Worm (Caenorhabditis elegans) whole organism, L2 larva: ENCODE results near the gene F07A11.5.
A peak's percentile ranks its signal among the peaks of the same experiment; 100 is the strongest.

Source experiments
- C34F6.9 ChIP-seq: fragments of 150-350 bp; optimal IDR thresholded peaks from 2 replicates; lab custom pipeline; 2014; ENCODE audit warnings: missing biosample characterization, missing genetic modification characterization
- F13H6.1 ChIP-seq: sonication (generic microtip); optimal IDR thresholded peaks from 2 replicates; lab custom pipeline; 2016; ENCODE audit warnings: missing genetic modification characterization, missing compliant biosample characterization
- R02D3.7 ChIP-seq: fragments of 150-350 bp; optimal IDR thresholded peaks from 2 replicates; lab custom pipeline; 2014; ENCODE audit warnings: missing biosample characterization, missing genetic modification characterization
- aly-2 ChIP-seq: fragments of 150-350 bp; optimal IDR thresholded peaks from 2 replicates; lab custom pipeline; 2014; ENCODE audit warnings: missing biosample characterization, missing genetic modification characterization
- ama-1 ChIP-seq: fragments of 150-350 bp; optimal IDR thresholded peaks from 2 replicates; lab custom pipeline; 2018; ENCODE audit warnings: inconsistent platforms
- blmp-1 ChIP-seq: sonication (generic microtip); optimal IDR thresholded peaks from 2 replicates; lab custom pipeline; 2017; ENCODE audit warnings: missing genetic modification characterization, mild to moderate bottlenecking, missing compliant biosample characterization, antibody characterized with exemption, moderate library complexity; ENCODE audit not compliant: insufficient read depth
- ceh-16 ChIP-seq: fragments of 150-350 bp; optimal IDR thresholded peaks from 2 replicates; lab custom pipeline; 2014; ENCODE audit warnings: missing biosample characterization, missing genetic modification characterization
- ceh-82 ChIP-seq: fragments of 150-350 bp; optimal IDR thresholded peaks from 2 replicates; lab custom pipeline; 2014; ENCODE audit warnings: missing biosample characterization, missing genetic modification characterization
- crh-2 ChIP-seq: sonication (generic microtip); optimal IDR thresholded peaks from 2 replicates; lab custom pipeline; 2017; ENCODE audit warnings: missing biosample characterization, missing genetic modification characterization
- dmd-4 ChIP-seq: sonication (generic microtip); optimal IDR thresholded peaks from 2 replicates; lab custom pipeline; 2017; ENCODE audit warnings: missing biosample characterization, missing genetic modification characterization
- egl-27 ChIP-seq: sonication (generic microtip); optimal IDR thresholded peaks from 3 replicates; lab custom pipeline; 2017; ENCODE audit warnings: missing biosample characterization, missing genetic modification reagents, missing genetic modification characterization
- elt-1 ChIP-seq: fragments of 150-350 bp; optimal IDR thresholded peaks from 2 replicates; lab custom pipeline; 2014; ENCODE audit warnings: missing biosample characterization, missing genetic modification characterization
- elt-3 ChIP-seq: sonication (generic microtip); optimal IDR thresholded peaks from 2 replicates; lab custom pipeline; 2017; ENCODE audit warnings: missing biosample characterization, missing genetic modification characterization
- fos-1 ChIP-seq: fragments of 150-350 bp; optimal IDR thresholded peaks from 2 replicates; lab custom pipeline; 2014; ENCODE audit warnings: missing biosample characterization, missing genetic modification characterization
- gmeb-1 ChIP-seq: fragments of 150-350 bp; optimal IDR thresholded peaks from 2 replicates; lab custom pipeline; 2014; ENCODE audit warnings: missing biosample characterization, missing genetic modification characterization
- lin-11 ChIP-seq: fragments of 150-350 bp; sonication (generic microtip); optimal IDR thresholded peaks from 2 replicates; lab custom pipeline; 2014; ENCODE audit warnings: missing biosample characterization, missing genetic modification characterization, inconsistent platforms, mixed read lengths
- lin-13 ChIP-seq: fragments of 150-350 bp; optimal IDR thresholded peaks from 2 replicates; lab custom pipeline; 2014; ENCODE audit warnings: missing biosample characterization, missing genetic modification reagents, missing genetic modification characterization
- lsy-2 ChIP-seq, 2 experiments: fragments of 150-350 bp in 1 of 2; sonication (generic microtip) in 1 of 2; optimal IDR thresholded peaks; 2 replicates each; lab custom pipeline; 2014 to 2017; ENCODE audit warnings: missing biosample characterization in 2 of 2, missing genetic modification characterization in 2 of 2
- mbf-1 ChIP-seq: sonication (generic microtip); optimal IDR thresholded peaks from 2 replicates; lab custom pipeline; 2017; ENCODE audit warnings: missing biosample characterization, missing genetic modification characterization
- nhr-10 ChIP-seq: sonication (generic microtip); optimal IDR thresholded peaks from 2 replicates; lab custom pipeline; 2017; ENCODE audit warnings: missing biosample characterization, missing genetic modification characterization
- nhr-11 ChIP-seq: fragments of 150-350 bp; optimal IDR thresholded peaks from 2 replicates; lab custom pipeline; 2014; ENCODE audit warnings: missing biosample characterization, missing genetic modification characterization
- nhr-12 ChIP-seq: fragments of 150-350 bp; optimal IDR thresholded peaks from 2 replicates; lab custom pipeline; 2014; ENCODE audit warnings: missing biosample characterization, missing genetic modification characterization
- nhr-129 ChIP-seq: fragments of 150-350 bp; optimal IDR thresholded peaks from 2 replicates; lab custom pipeline; 2014; ENCODE audit warnings: missing biosample characterization, missing genetic modification characterization
- nhr-21 ChIP-seq: fragments of 150-350 bp; optimal IDR thresholded peaks from 2 replicates; lab custom pipeline; 2014; ENCODE audit warnings: missing biosample characterization, missing genetic modification characterization
- nhr-23 ChIP-seq: fragments of 150-350 bp; optimal IDR thresholded peaks from 2 replicates; lab custom pipeline; 2014; ENCODE audit warnings: missing biosample characterization, missing genetic modification reagents, missing genetic modification characterization
- nhr-237 ChIP-seq: fragments of 150-350 bp; optimal IDR thresholded peaks from 2 replicates; lab custom pipeline; 2014; ENCODE audit warnings: missing biosample characterization, missing genetic modification characterization
- nhr-6 ChIP-seq: fragments of 150-350 bp; optimal IDR thresholded peaks from 2 replicates; lab custom pipeline; 2014; ENCODE audit warnings: missing biosample characterization, missing genetic modification characterization
- peb-1 ChIP-seq: fragments of 150-350 bp; optimal IDR thresholded peaks from 2 replicates; lab custom pipeline; 2014; ENCODE audit warnings: missing biosample characterization, missing genetic modification characterization
- sem-4 ChIP-seq: fragments of 150-350 bp; optimal IDR thresholded peaks from 2 replicates; lab custom pipeline; 2014; ENCODE audit warnings: missing biosample characterization, missing genetic modification reagents, missing genetic modification characterization
- skn-1 ChIP-seq: sonication (generic microtip); optimal IDR thresholded peaks from 2 replicates; lab custom pipeline; 2017; ENCODE audit warnings: missing biosample characterization, missing genetic modification characterization
- sma-3 ChIP-seq: sonication (generic microtip); optimal IDR thresholded peaks from 2 replicates; lab custom pipeline; 2016; ENCODE audit warnings: missing genetic modification reagents, missing genetic modification characterization, missing compliant biosample characterization
- sma-9 ChIP-seq, 2 experiments: fragments of 150-350 bp in 1 of 2; sonication (generic microtip) in 1 of 2; optimal IDR thresholded peaks; 2 replicates each; lab custom pipeline; 2014 to 2016; ENCODE audit warnings: missing genetic modification characterization in 2 of 2, mild to moderate bottlenecking in 1 of 2, missing biosample characterization in 1 of 2, missing compliant biosample characterization in 1 of 2, missing genetic modification reagents in 1 of 2, moderate library complexity in 1 of 2
- snpc-4 ChIP-seq: fragments of 150-350 bp; optimal IDR thresholded peaks from 2 replicates; lab custom pipeline; 2014; ENCODE audit warnings: missing biosample characterization, missing genetic modification characterization
- unc-39 ChIP-seq: fragments of 150-350 bp; optimal IDR thresholded peaks from 2 replicates; lab custom pipeline; 2014; ENCODE audit warnings: missing biosample characterization, missing genetic modification characterization
- unc-55 ChIP-seq: fragments of 150-350 bp; sonication (generic microtip); optimal IDR thresholded peaks from 3 replicates; lab custom pipeline; 2014; ENCODE audit warnings: missing biosample characterization, missing genetic modification reagents, missing genetic modification characterization
- unc-62 ChIP-seq: fragments of 150-350 bp; optimal IDR thresholded peaks from 2 replicates; lab custom pipeline; 2014; ENCODE audit warnings: missing biosample characterization, missing genetic modification reagents, missing genetic modification characterization
- zag-1 ChIP-seq: fragments of 150-350 bp; optimal IDR thresholded peaks from 2 replicates; lab custom pipeline; 2014; ENCODE audit warnings: missing biosample characterization, missing genetic modification characterization
- ztf-1 ChIP-seq: fragments of 200-800 bp; sonication (Bioruptor generic); conservative IDR thresholded peaks from 2 replicates; pipeline ENCODE4 v1.3.6; 2022; ENCODE audit warnings: missing genetic modification characterization, missing compliant biosample characterization
- ztf-11 ChIP-seq: sonication (generic microtip); optimal IDR thresholded peaks from 2 replicates; lab custom pipeline; 2017; ENCODE audit warnings: missing biosample characterization, missing genetic modification characterization
- ztf-4 ChIP-seq: fragments of 150-350 bp; optimal IDR thresholded peaks from 2 replicates; lab custom pipeline; 2014; ENCODE audit warnings: missing biosample characterization, missing genetic modification characterization

Gene F07A11.5

DNA sequence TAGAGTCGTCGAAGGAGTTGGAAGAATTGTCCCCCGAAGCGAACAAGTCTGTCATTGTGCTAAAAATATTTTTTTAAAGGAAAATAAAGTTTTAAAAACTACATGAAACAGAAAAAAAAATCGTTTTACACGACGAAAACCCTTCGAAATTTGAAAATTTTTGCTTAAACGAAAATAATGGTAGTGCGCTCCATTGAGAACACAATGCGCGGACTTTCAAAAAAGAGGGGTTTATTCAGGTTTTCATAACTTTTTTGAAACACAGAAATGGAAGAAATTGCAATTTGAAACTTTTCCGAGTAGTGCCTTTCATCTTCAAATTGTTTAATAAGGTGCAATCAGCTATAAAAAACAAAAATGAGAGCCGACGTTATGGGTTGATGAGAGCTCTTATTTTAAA is 12.3 kb upstream of the F07A11.5 start, which contains the start of gene npp-5:
Gene npp-5 (minus strand): TSS at position 59 of the 400 bp plus-strand sequence.
- TF ChIP-seq egl-27 (tag; lab: Kevin White, UChicago) (no peak), ceh-16 (tag; lab: Kevin White, UChicago) (no peak), C34F6.9 (tag; lab: Kevin White, UChicago) (peak; percentile 50), gmeb-1 (peak; percentile 93), lsy-2 (tag; optimal IDR thresholded peaks at IDR 0.05; lab: Kevin White, UChicago) (peak in 1 of 2 experiments; percentile 52), crh-2 (peak; percentile 25), unc-55 (peak; percentile 75)

DNA sequence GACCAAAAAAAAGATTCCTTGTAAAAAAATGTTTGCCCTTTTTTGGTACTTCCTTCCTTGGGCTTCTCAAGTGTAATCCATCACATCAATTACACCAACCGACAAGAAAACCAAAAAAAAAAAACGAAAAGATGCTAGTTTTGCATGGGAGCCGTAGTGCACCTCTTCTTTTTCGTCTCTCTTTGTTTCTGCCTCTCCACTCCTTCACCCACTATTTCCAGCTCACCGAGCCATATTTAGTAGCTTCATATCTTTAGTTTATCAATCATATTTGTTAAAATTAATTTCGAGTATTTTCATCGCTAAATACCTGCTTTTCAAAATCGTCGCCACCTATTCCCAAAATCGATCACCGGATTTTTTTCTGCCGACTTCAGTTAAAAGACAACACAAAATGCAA is 11.4 kb upstream of the F07A11.5 start, which contains the start of gene F07A11.4:
Gene F07A11.4 (plus strand): TSS at position 301 of the 400 bp plus-strand sequence.
- TF ChIP-seq ceh-82 (tag; lab: Kevin White, UChicago), result no peak
- no peak for TF ChIP-seq lin-11 (tag; lab: Kevin White, UChicago)
- TF ChIP-seq F13H6.1 (tag; lab: Kevin White, UChicago), result no peak
- TF ChIP-seq C34F6.9 (tag; lab: Kevin White, UChicago), result no peak
- TF ChIP-seq unc-55, result peak; percentile 12
- no peak for TF ChIP-seq gmeb-1
- no peak for TF ChIP-seq nhr-129 (tag; lab: Kevin White, UChicago)
- no peak for TF ChIP-seq R02D3.7 (tag; lab: Kevin White, UChicago)
- no peak for TF ChIP-seq dmd-4 (tag; lab: Kevin White, UChicago)

- no peak for TF ChIP-seq blmp-1 (tag; lab: Kevin White, UChicago)
- TF ChIP-seq nhr-237, result no peak
- TF ChIP-seq lin-13, result no peak
- TF ChIP-seq unc-62, result no peak
- TF ChIP-seq ama-1, result no peak
- TF ChIP-seq nhr-23 (tag; lab: Kevin White, UChicago), result no peak
- peak; percentile 23 for TF ChIP-seq C34F6.9 (tag; lab: Kevin White, UChicago)
- no peak for TF ChIP-seq fos-1 (tag; lab: Kevin White, UChicago)
- no peak for TF ChIP-seq unc-39 (tag; lab: Kevin White, UChicago)
- TF ChIP-seq mbf-1, result no peak
- TF ChIP-seq ztf-1 (GFP tag; lab: Robert Waterston, UW), result no peak
- peak; percentile 58 for TF ChIP-seq F13H6.1 (tag; lab: Kevin White, UChicago)
- TF ChIP-seq sma-9 (GFP tag; optimal IDR thresholded peaks at IDR 0.05; lab: Kevin White, UChicago), result peak; percentile 10
- TF ChIP-seq sma-9 (tag; optimal IDR thresholded peaks at IDR 0.05; lab: Kevin White, UChicago), result no peak
- no peak for TF ChIP-seq nhr-11
- TF ChIP-seq nhr-10 (tag; lab: Kevin White, UChicago), result no peak
- TF ChIP-seq zag-1 (tag; lab: Kevin White, UChicago), result no peak
- no peak for TF ChIP-seq egl-27 (tag; lab: Kevin White, UChicago)
- no peak for TF ChIP-seq nhr-21 (tag; lab: Kevin White, UChicago)
- TF ChIP-seq crh-2, result no peak
- TF ChIP-seq sma-3, result no peak
- no peak for TF ChIP-seq elt-1 (tag; lab: Kevin White, UChicago)
- no peak for TF ChIP-seq unc-55
- no peak for TF ChIP-seq nhr-12
- TF ChIP-seq nhr-6, result no peak
- TF ChIP-seq sem-4 (tag; lab: Kevin White, UChicago), result no peak
- TF ChIP-seq ztf-11 (tag; lab: Kevin White, UChicago), result no peak
- peak; percentile 40 for TF ChIP-seq nhr-129 (tag; lab: Kevin White, UChicago)
- TF ChIP-seq elt-3 (tag; lab: Kevin White, UChicago), result no peak
- no peak for TF ChIP-seq R02D3.7 (tag; lab: Kevin White, UChicago)
- TF ChIP-seq snpc-4, result no peak
- TF ChIP-seq peb-1 (tag; lab: Kevin White, UChicago), result no peak
- TF ChIP-seq ztf-4 (tag; lab: Kevin White, UChicago), result no peak
- no peak for TF ChIP-seq skn-1 (tag; lab: Kevin White, UChicago)
- TF ChIP-seq aly-2 (tag; lab: Kevin White, UChicago), result no peak
Measured at ce11 chrII:11602387-11602960, 9.6 kb upstream of the F07A11.5 start.
